Fruit fly (Drosophila melanogaster) whole organism, embryonic: ENCODE data around the gene CG33631.

Experiments used
- CG12155 ChIP-seq: fragments of 200-800 bp; sonication (Bioruptor generic); optimal IDR thresholded peaks from 3 replicates; lab custom pipeline; 2016; ENCODE audit warnings: missing biosample characterization, missing genetic modification characterization
- CG6765 ChIP-seq: fragments of 200-800 bp; sonication (Bioruptor generic); optimal IDR thresholded peaks from 3 replicates; lab custom pipeline; 2017; ENCODE audit warnings: missing biosample characterization, mild to moderate bottlenecking, missing genetic modification characterization
- Chrac-16 ChIP-seq: fragments of 200-800 bp; sonication (Bioruptor generic); optimal IDR thresholded peaks from 3 replicates; lab custom pipeline; 2016; ENCODE audit warnings: missing biosample characterization, missing genetic modification characterization
- Dek ChIP-seq: fragments of 200-800 bp; sonication (Bioruptor generic); optimal IDR thresholded peaks from 3 replicates; lab custom pipeline; 2019; ENCODE audit warnings: missing biosample characterization, mild to moderate bottlenecking, missing genetic modification characterization, moderate library complexity
- Side ChIP-seq: fragments of 200-800 bp; sonication (Bioruptor generic); optimal IDR thresholded peaks from 2 replicates; lab custom pipeline; 2016; ENCODE audit warnings: missing biosample characterization, missing genetic modification characterization
- Spps ChIP-seq: fragments of 200-800 bp; sonication (Bioruptor generic); optimal IDR thresholded peaks from 2 replicates; lab custom pipeline; 2018; ENCODE audit warnings: missing biosample characterization, mild to moderate bottlenecking, missing genetic modification characterization
- gt ChIP-seq: fragments of 200-800 bp; sonication (Bioruptor generic); IDR thresholded peaks from 2 replicates; pipeline ENCODE4 v1.3.6; 2022; ENCODE audit warnings: missing biosample characterization, missing genetic modification characterization
- psq ChIP-seq: fragments of 200-800 bp; sonication (Bioruptor generic); optimal IDR thresholded peaks from 2 replicates; lab custom pipeline; 2017; ENCODE audit warnings: missing biosample characterization, missing genetic modification characterization

DNA sequence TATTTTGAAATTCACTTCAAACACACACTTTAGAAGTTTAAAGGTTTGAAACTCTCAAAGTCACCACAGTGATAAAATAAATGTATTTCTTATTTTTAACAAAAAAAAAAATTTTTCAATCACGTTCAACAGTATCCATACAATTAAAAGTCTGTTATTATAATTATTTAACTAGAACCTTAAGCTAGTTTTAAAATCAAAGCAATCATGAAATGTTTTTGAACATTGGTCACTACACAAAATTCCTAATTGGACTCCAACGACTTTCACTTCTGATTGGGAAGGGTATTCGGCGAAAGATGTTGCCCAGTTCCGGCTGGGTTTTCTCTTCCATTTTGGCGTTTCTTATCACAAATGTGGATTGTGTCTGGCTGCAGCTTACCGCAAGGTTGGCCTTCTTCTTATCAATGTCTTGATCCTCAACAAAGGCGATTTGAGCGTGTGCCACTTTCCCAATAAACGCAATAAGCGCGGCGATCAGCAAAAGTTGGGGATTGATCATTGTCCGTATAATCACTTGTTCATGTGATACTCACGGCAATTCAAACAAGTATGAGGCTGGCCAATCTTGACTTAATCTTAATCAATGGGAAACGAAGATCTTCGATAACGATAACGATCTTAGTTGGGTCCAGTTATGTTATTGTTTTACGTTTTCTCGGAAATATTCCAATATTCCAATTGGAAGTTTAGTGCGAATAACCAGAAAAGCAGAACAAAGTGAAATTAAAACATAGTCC is 15.6 kb upstream of the CG33631 start:
- TF ChIP-seq psq (GFP tag; lab: Kevin White, UChicago) (no peak), Chrac-16 (no peak), CG12155 (GFP tag; lab: Kevin White, UChicago) (peak; percentile 19), CG6765 (GFP tag; lab: Kevin White, UChicago) (no peak), Side (GFP tag; lab: Kevin White, UChicago) (no peak), gt (GFP tag; lab: Robert Waterston, UW) (no peak), Spps (tag; lab: Kevin White, UChicago) (no peak), Dek (tag; lab: Kevin White, UChicago) (no peak)
